Worm (Caenorhabditis elegans): Measurements from ENCODE around the gene rgs-7.

ce11 chrX:3494634-3495033, 47.7 kb upstream of the rgs-7 start:
- TF ChIP-seq F13C5.2 (tag; optimal IDR thresholded peaks at IDR 0.05) (no peak), ets-7 (tag; optimal IDR thresholded peaks at IDR 0.05) (no peak)

All from whole organism, early embryonic.